Worm (Caenorhabditis elegans) whole organism, L2 larva: ENCODE results near the gene act-5.
A peak's percentile ranks its signal among the peaks of the same experiment; 100 is the strongest.

Experiments
- ceh-82 ChIP-seq: fragments of 150-350 bp; optimal IDR thresholded peaks from 2 replicates; lab custom pipeline; 2014; ENCODE audit warnings: missing biosample characterization, missing genetic modification characterization
- elt-3 ChIP-seq: sonication (generic microtip); optimal IDR thresholded peaks from 2 replicates; lab custom pipeline; 2017; ENCODE audit warnings: missing biosample characterization, missing genetic modification characterization
- lin-13 ChIP-seq: fragments of 150-350 bp; optimal IDR thresholded peaks from 2 replicates; lab custom pipeline; 2014; ENCODE audit warnings: missing biosample characterization, missing genetic modification reagents, missing genetic modification characterization
- lin-39 ChIP-seq: fragments of 150-350 bp; optimal IDR thresholded peaks from 2 replicates; lab custom pipeline; 2014; ENCODE audit warnings: missing biosample characterization, missing genetic modification reagents, missing genetic modification characterization
- mab-5 ChIP-seq: fragments of 150-350 bp; optimal IDR thresholded peaks from 2 replicates; lab custom pipeline; 2014; ENCODE audit warnings: missing biosample characterization, missing genetic modification characterization
- mbf-1 ChIP-seq: sonication (generic microtip); optimal IDR thresholded peaks from 2 replicates; lab custom pipeline; 2017; ENCODE audit warnings: missing biosample characterization, missing genetic modification characterization
- mdl-1 ChIP-seq, 2 experiments: fragments of 150-350 bp in 1 of 2; sonication (generic microtip) in 1 of 2; optimal IDR thresholded peaks; 2 replicates each; lab custom pipeline; 2017; ENCODE audit warnings: missing biosample characterization in 2 of 2, missing genetic modification characterization in 2 of 2
- nhr-129 ChIP-seq: fragments of 150-350 bp; optimal IDR thresholded peaks from 2 replicates; lab custom pipeline; 2014; ENCODE audit warnings: missing biosample characterization, missing genetic modification characterization
- nhr-6 ChIP-seq: fragments of 150-350 bp; optimal IDR thresholded peaks from 2 replicates; lab custom pipeline; 2014; ENCODE audit warnings: missing biosample characterization, missing genetic modification characterization
- unc-39 ChIP-seq: fragments of 150-350 bp; optimal IDR thresholded peaks from 2 replicates; lab custom pipeline; 2014; ENCODE audit warnings: missing biosample characterization, missing genetic modification characterization
- unc-62 ChIP-seq: fragments of 150-350 bp; optimal IDR thresholded peaks from 2 replicates; lab custom pipeline; 2014; ENCODE audit warnings: missing biosample characterization, missing genetic modification reagents, missing genetic modification characterization

- TF ChIP-seq mdl-1 (tag; optimal IDR thresholded peaks at IDR 0.05; lab: Kevin White, UChicago) (no peak), lin-13 (GFP tag; lab: Kevin White, UChicago) (no peak), elt-3 (tag; lab: Kevin White, UChicago) (no peak), nhr-129 (tag; lab: Kevin White, UChicago) (peak; percentile 21), mab-5 (tag; lab: Kevin White, UChicago) (peak; percentile 35), mbf-1 (tag; lab: Kevin White, UChicago) (no peak), unc-39 (no peak), lin-39 (tag; lab: Kevin White, UChicago) (no peak), ceh-82 (tag; lab: Kevin White, UChicago) (no peak), unc-62 (no peak), nhr-6 (no peak)
Measured at ce11 chrIII:13635235-13635634, 29.4 kb upstream of the act-5 start.
